Worm (Caenorhabditis elegans): ENCODE results near the gene polg-1.

The polg-1 gene

ce11 chrII:12199912-12200637, at the start of gene polg-1:
TSS of gene polg-1 (minus strand) at chrII:12199962.
- no peak for TF ChIP-seq unc-62 (GFP tag; optimal IDR thresholded peaks at IDR 0.05)

ce11 chrII:12249042-12249441, 49.3 kb upstream of the polg-1 start, which contains the start of gene tag-276:
TSS of gene tag-276 (minus strand) at chrII:12249142.
- no peak for TF ChIP-seq unc-62 (GFP tag; optimal IDR thresholded peaks at IDR 0.05)

ce11 chrII:12242551-12242950, 42.8 kb upstream of the polg-1 start, which contains the start of gene Y57A10A.24:
TSS of gene Y57A10A.24 (plus strand) at chrII:12242946.
- no peak for TF ChIP-seq unc-62 (GFP tag; optimal IDR thresholded peaks at IDR 0.05)

- no peak for TF ChIP-seq unc-62 (GFP tag; optimal IDR thresholded peaks at IDR 0.05)
Measured at ce11 chrII:12241792-12242191, 42.0 kb upstream of the polg-1 start.

- TF ChIP-seq unc-62 (GFP tag; optimal IDR thresholded peaks at IDR 0.05), result no peak
Measured at ce11 chrII:12240088-12240487, 40.3 kb upstream of the polg-1 start, which contains the start of gene txdc-12.1. TSS of gene txdc-12.1 (plus strand) at chrII:12240388.

- TF ChIP-seq unc-62 (GFP tag; optimal IDR thresholded peaks at IDR 0.05), result no peak
Measured at ce11 chrII:12239449-12239848, 39.7 kb upstream of the polg-1 start.

- TF ChIP-seq unc-62 (GFP tag; optimal IDR thresholded peaks at IDR 0.05), result no peak
Measured at ce11 chrII:12237555-12237954, 37.8 kb upstream of the polg-1 start.

ce11 chrII:12228005-12228404, 28.2 kb upstream of the polg-1 start, which contains the start of gene sinh-1:
TSS of gene sinh-1 (plus strand) at chrII:12228305.
- TF ChIP-seq unc-62 (GFP tag; optimal IDR thresholded peaks at IDR 0.05), result no peak

ce11 chrII:12226192-12226591, 26.4 kb upstream of the polg-1 start:
- TF ChIP-seq unc-62 (GFP tag; optimal IDR thresholded peaks at IDR 0.05), result no peak

ce11 chrII:12224916-12225406, 25.2 kb upstream of the polg-1 start, which contains the start of the genes pqn-87 and rsr-2:
TSS of gene pqn-87 (minus strand) at chrII:12225086.
TSS of gene rsr-2 (plus strand) at chrII:12225356.
- no peak for TF ChIP-seq unc-62 (GFP tag; optimal IDR thresholded peaks at IDR 0.05)

ce11 chrII:12222524-12222923, 22.8 kb upstream of the polg-1 start:
- no peak for TF ChIP-seq unc-62 (GFP tag; optimal IDR thresholded peaks at IDR 0.05)

- TF ChIP-seq unc-62 (GFP tag; optimal IDR thresholded peaks at IDR 0.05), result no peak
Measured at ce11 chrII:12214562-12214961, 14.8 kb upstream of the polg-1 start.

ce11 chrII:12211652-12212245, 12.0 kb upstream of the polg-1 start:
- no peak for TF ChIP-seq unc-62 (GFP tag; optimal IDR thresholded peaks at IDR 0.05)

ce11 chrII:12208741-12209140, 9.0 kb upstream of the polg-1 start:
- no peak for TF ChIP-seq unc-62 (GFP tag; optimal IDR thresholded peaks at IDR 0.05)

- no peak for TF ChIP-seq unc-62 (GFP tag; optimal IDR thresholded peaks at IDR 0.05)
Measured at ce11 chrII:12204617-12205016, 4.9 kb upstream of the polg-1 start.

ce11 chrII:12202921-12203320, 3.2 kb upstream of the polg-1 start, which contains the start of gene aqp-12:
TSS of gene aqp-12 (plus strand) at chrII:12203221.
- no peak for TF ChIP-seq unc-62 (GFP tag; optimal IDR thresholded peaks at IDR 0.05)

- TF ChIP-seq unc-62 (GFP tag; optimal IDR thresholded peaks at IDR 0.05), result no peak
Measured at ce11 chrII:12202281-12202680, 2.5 kb upstream of the polg-1 start, which contains the start of gene trpp-5. TSS of gene trpp-5 (minus strand) at chrII:12202381.

Measured in whole organism, dauer.